Worm (Caenorhabditis elegans): ENCODE results near the gene C56G2.22.

C56G2.22 gene

DNA sequence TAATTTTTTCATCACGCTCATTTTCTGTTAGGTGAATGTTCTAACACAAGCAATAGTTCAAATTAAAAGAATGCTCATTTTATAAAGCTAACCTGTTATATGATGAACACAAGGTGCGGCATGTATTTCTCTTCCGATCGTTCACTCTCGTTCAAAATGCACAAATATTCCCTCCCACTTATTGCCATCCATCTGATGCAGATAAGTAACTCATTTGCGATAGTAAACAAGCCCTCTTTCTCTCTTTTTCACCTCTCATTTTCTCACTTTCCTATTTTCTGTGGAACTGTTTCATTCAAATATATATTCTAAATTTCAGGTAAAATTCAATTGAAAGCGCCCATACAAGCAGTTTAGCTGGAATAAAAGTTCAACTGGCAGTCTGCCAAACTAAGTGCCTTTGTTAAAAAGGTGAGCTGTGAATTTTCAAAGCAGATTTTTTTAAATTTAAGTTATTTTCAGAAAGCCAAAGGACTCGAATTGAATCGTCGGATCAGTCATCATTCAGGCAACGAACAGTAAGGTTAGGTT, at the start of gene C56G2.22, which contains the start of gene trmt-10C.2:
TSS of gene C56G2.22 (plus strand) at position 481 of the 531 bp plus-strand sequence.
TSS of gene trmt-10C.2 (plus strand) at position 314 of the 531 bp plus-strand sequence.
- TF ChIP-seq lin-11 (tag; optimal IDR thresholded peaks at IDR 0.05) (no peak), elt-2 (tag; optimal IDR thresholded peaks at IDR 0.05) (peak; percentile 6), nfya-1 (tag; optimal IDR thresholded peaks at IDR 0.05) (no peak), madf-2 (tag; optimal IDR thresholded peaks at IDR 0.05) (no peak), tbx-7 (tag; optimal IDR thresholded peaks at IDR 0.05) (no peak), syd-9 (tag; optimal IDR thresholded peaks at IDR 0.05) (no peak)

DNA sequence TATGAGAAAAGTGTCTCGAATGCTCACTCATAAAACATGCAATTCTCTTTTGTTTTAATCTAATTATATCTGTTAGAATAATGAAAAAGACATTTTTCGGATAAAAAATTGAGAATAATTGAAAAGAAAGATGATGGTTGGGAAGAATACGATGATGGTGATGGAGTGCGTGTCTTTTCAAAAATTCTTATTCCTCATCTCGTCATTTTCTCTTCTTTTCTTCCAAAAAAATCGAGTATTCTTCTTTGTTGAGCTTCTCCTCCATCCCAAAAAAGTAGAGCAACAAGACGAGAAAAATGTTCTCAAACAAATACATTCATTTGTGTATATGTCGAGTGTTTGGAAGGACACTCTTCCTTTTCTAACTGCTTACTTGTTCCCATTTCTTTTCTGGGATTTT, 48.6 kb upstream of the C56G2.22 start:
- TF ChIP-seq syd-9 (tag; optimal IDR thresholded peaks at IDR 0.05), result no peak
- no peak for TF ChIP-seq unc-3 (GFP tag; conservative IDR thresholded peaks at IDR 0.05)
- TF ChIP-seq unc-3 (tag; optimal IDR thresholded peaks at IDR 0.05), result no peak
- TF ChIP-seq ceh-48 (tag; optimal IDR thresholded peaks at IDR 0.05), result no peak
- TF ChIP-seq ahr-1 (tag; optimal IDR thresholded peaks at IDR 0.05), result no peak
- TF ChIP-seq T23F11.4 (GFP tag; optimal IDR thresholded peaks at IDR 0.05), result no peak
- TF ChIP-seq ceh-30 (tag; optimal IDR thresholded peaks at IDR 0.05), result no peak
- TF ChIP-seq ceh-24 (tag; optimal IDR thresholded peaks at IDR 0.05), result no peak
- TF ChIP-seq nfya-1 (tag; optimal IDR thresholded peaks at IDR 0.05), result no peak
- no peak for TF ChIP-seq ceh-2 (tag; optimal IDR thresholded peaks at IDR 0.05)
- no peak for TF ChIP-seq sox-2 (GFP tag; IDR thresholded peaks at IDR 0.05)
- TF ChIP-seq C38D4.7 (GFP tag; optimal IDR thresholded peaks at IDR 0.05), result no peak
- no peak for TF ChIP-seq ceh-22 (tag; optimal IDR thresholded peaks at IDR 0.05)
- no peak for TF ChIP-seq eyg-1 (tag; optimal IDR thresholded peaks at IDR 0.05)
- no peak for TF ChIP-seq pha-4 (tag; optimal IDR thresholded peaks at IDR 0.05)

DNA sequence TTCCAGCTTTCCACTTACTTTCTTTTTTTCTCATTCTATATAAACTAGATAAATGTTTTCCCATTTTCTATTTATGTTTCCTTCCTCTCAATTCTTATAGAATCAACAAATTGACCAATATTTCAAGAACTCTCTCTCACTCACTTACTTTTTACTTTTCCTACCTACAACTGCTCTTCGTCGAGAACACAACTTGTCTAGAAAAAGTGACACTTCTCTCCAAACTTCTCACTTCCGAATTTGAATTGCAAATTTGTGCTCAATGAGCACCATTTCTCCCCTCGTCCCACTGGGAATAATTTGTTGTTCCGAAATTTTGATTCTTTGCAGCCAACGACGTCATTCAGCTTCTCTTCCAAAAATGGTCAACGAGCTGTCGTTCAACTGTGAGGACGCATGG, 48.1 kb upstream of the C56G2.22 start, which contains the start of gene F47D12.3:
TSS of gene F47D12.3 (plus strand) at position 331 of the 400 bp plus-strand sequence.
- TF ChIP-seq pha-2 (tag; optimal IDR thresholded peaks at IDR 0.05), result no peak
- TF ChIP-seq C08G9.2 (tag; optimal IDR thresholded peaks at IDR 0.05), result no peak
- no peak for TF ChIP-seq hlh-30 (tag; optimal IDR thresholded peaks at IDR 0.05; ENCODE audit: insufficient read depth)
- no peak for TF ChIP-seq pag-3 (tag; optimal IDR thresholded peaks at IDR 0.05; ENCODE audit: borderline replicate concordance)
- TF ChIP-seq dmd-4 (tag; optimal IDR thresholded peaks at IDR 0.05; ENCODE audit: borderline replicate concordance), result no peak
- no peak for TF ChIP-seq hlh-8 (tag; optimal IDR thresholded peaks at IDR 0.05)
- no peak for TF ChIP-seq ceh-19 (GFP tag; optimal IDR thresholded peaks at IDR 0.05)
- no peak for TF ChIP-seq fkh-10 (GFP tag; optimal IDR thresholded peaks at IDR 0.05)
- no peak for TF ChIP-seq unc-55 (GFP tag; optimal IDR thresholded peaks at IDR 0.05)
- no peak for TF ChIP-seq ceh-14 (tag; optimal IDR thresholded peaks at IDR 0.05)
- no peak for TF ChIP-seq ceh-30 (tag; optimal IDR thresholded peaks at IDR 0.05)
- no peak for TF ChIP-seq ceh-9 (tag; optimal IDR thresholded peaks at IDR 0.05)
- TF ChIP-seq F13H6.1 (tag; optimal IDR thresholded peaks at IDR 0.05), result no peak
- no peak for TF ChIP-seq pqm-1 (tag; optimal IDR thresholded peaks at IDR 0.05)
- TF ChIP-seq ceh-34 (tag; optimal IDR thresholded peaks at IDR 0.05), result no peak
- no peak for TF ChIP-seq unc-86 (tag; optimal IDR thresholded peaks at IDR 0.05)
- no peak for TF ChIP-seq ceh-24 (tag; optimal IDR thresholded peaks at IDR 0.05)
- no peak for TF ChIP-seq eyg-1 (tag; optimal IDR thresholded peaks at IDR 0.05)

DNA sequence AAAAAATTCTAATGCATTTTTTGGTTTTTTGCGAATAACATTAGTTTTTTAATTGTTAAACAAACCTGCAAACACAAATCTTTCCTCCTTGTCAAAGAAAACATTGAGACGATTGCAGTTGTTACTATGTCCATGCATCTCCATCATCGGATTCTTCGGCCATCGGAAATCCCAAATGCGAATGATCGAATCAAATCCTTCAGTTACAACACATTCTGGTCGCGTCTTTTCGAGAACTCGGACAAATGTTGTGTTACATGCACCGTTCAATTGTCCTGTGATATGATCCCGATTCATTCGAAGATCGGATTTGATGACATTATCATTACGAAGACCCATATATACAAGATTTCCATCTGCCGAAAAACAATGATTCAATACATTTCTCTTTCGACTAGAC, 46.0 kb upstream of the C56G2.22 start:
- TF ChIP-seq ceh-30 (tag; optimal IDR thresholded peaks at IDR 0.05) (no peak), ceh-34 (tag; optimal IDR thresholded peaks at IDR 0.05) (no peak), K02D7.2 (tag; optimal IDR thresholded peaks at IDR 0.05) (no peak), pqm-1 (tag; optimal IDR thresholded peaks at IDR 0.05) (no peak), unc-86 (tag; optimal IDR thresholded peaks at IDR 0.05) (no peak), ztf-16 (tag; optimal IDR thresholded peaks at IDR 0.05) (no peak), ttx-3 (tag; optimal IDR thresholded peaks at IDR 0.05) (no peak), hlh-13 (GFP tag; optimal IDR thresholded peaks at IDR 0.05) (no peak), ceh-2 (tag; optimal IDR thresholded peaks at IDR 0.05) (no peak), hlh-30 (tag; optimal IDR thresholded peaks at IDR 0.05; ENCODE audit: insufficient read depth) (no peak), C38D4.7 (GFP tag; optimal IDR thresholded peaks at IDR 0.05) (no peak), ceh-31 (tag; optimal IDR thresholded peaks at IDR 0.05) (no peak), zip-5 (tag; optimal IDR thresholded peaks at IDR 0.05) (no peak)

All from whole organism, late embryonic.